Worm (Caenorhabditis elegans): Measurements from ENCODE around the gene paf-2.

DNA sequence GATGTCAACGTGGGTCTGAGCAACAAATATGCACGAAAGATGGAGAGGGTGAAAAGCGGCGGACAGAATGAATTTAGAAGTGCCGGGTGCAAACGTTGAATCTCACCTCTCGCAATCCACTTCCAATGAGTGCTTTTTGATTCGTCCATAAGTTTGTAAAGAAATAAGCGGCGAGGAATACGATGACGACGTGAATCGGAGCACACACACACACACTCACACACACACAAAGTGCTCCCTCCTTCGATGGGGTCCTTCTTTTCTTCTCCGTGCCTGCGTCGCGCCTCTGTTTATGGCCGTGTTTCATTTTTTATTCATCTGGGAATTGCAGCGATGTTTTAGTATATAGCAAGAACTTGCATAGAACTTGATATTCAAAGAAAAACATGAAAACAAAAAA is at the start of gene paf-2:
- no peak for TF ChIP-seq rnt-1 (tag; optimal IDR thresholded peaks at IDR 0.05)
- TF ChIP-seq elt-4 (tag; optimal IDR thresholded peaks at IDR 0.05): no peak
- TF ChIP-seq ama-1 (optimal IDR thresholded peaks at IDR 0.05): no peak
- no peak for TF ChIP-seq unc-55 (GFP tag; optimal IDR thresholded peaks at IDR 0.05)

Data from whole organism, late embryonic.